Fruit fly (Drosophila melanogaster): ENCODE measurements around the gene CG4661.

dm6 chrX:12831323-12831722, 26.2 kb downstream of the CG4661 start:
- TF ChIP-seq CG6163 (GFP tag; IDR thresholded peaks at IDR 0.05) (no peak), pdm3 (GFP tag; optimal IDR thresholded peaks at IDR 0.05) (no peak), Ets96B (tag; optimal IDR thresholded peaks at IDR 0.05) (no peak), Eip75B (GFP tag; optimal IDR thresholded peaks at IDR 0.05) (no peak), fd59A (GFP tag; optimal IDR thresholded peaks at IDR 0.05) (no peak), CG15336 (GFP tag; IDR thresholded peaks at IDR 0.05) (no peak)

All from whole organism, prepupa.